Fruit fly (Drosophila melanogaster): ENCODE results near the gene Aladin.

Aladin gene

dm6 chrX:9255964-9256520 is 17.2 kb upstream of the Aladin start, which contains the start of gene ric8a (continued):
- no peak for TF ChIP-seq CG3163 (GFP tag; optimal IDR thresholded peaks at IDR 0.05)
- TF ChIP-seq ind (GFP tag; optimal IDR thresholded peaks at IDR 0.05): no peak
- TF ChIP-seq CG11398 (GFP tag; optimal IDR thresholded peaks at IDR 0.05): no peak
- TF ChIP-seq Abd-B (GFP tag; optimal IDR thresholded peaks at IDR 0.05): peak; percentile 32
- no peak for TF ChIP-seq CG12155 (GFP tag; optimal IDR thresholded peaks at IDR 0.05)
- no peak for TF ChIP-seq CG17186 (GFP tag; optimal IDR thresholded peaks at IDR 0.05)
- no peak for TF ChIP-seq CG1602 (GFP tag; optimal IDR thresholded peaks at IDR 0.05)
- TF ChIP-seq vnd (GFP tag; IDR thresholded peaks at IDR 0.05; ENCODE audit: partially characterized antibody): peak; percentile 75
- no peak for TF ChIP-seq luna (GFP tag; optimal IDR thresholded peaks at IDR 0.05)
- TF ChIP-seq CG3281 (GFP tag; optimal IDR thresholded peaks at IDR 0.05): no peak
- TF ChIP-seq Bgb (GFP tag; IDR thresholded peaks at IDR 0.05; ENCODE audit: partially characterized antibody): peak; percentile 81
- TF ChIP-seq PHDP (tag; optimal IDR thresholded peaks at IDR 0.05): no peak
- TF ChIP-seq CG4617 (GFP tag; optimal IDR thresholded peaks at IDR 0.05; ENCODE audit: borderline replicate concordance): peak; percentile 82
- TF ChIP-seq CG2712 (tag; optimal IDR thresholded peaks at IDR 0.05): no peak
- TF ChIP-seq CG15479 (GFP tag; optimal IDR thresholded peaks at IDR 0.05): no peak
- no peak for TF ChIP-seq CG10654 (GFP tag; optimal IDR thresholded peaks at IDR 0.05)
- TF ChIP-seq ranshi (GFP tag; IDR thresholded peaks at IDR 0.05): no peak
- no peak for TF ChIP-seq Stat92E (GFP tag; optimal IDR thresholded peaks at IDR 0.05)
- TF ChIP-seq CG10959 (GFP tag; IDR thresholded peaks at IDR 0.05): no peak
- TF ChIP-seq unc-4 (GFP tag; IDR thresholded peaks at IDR 0.05; ENCODE audit: partially characterized antibody): peak; percentile 76
- no peak for TF ChIP-seq Drgx (GFP tag; IDR thresholded peaks at IDR 0.05)
- peak; percentile 34 for TF ChIP-seq CG10267 (tag; optimal IDR thresholded peaks at IDR 0.05)
- TF ChIP-seq CG1603 (tag; optimal IDR thresholded peaks at IDR 0.05): no peak
- no peak for TF ChIP-seq cad (GFP tag; optimal IDR thresholded peaks at IDR 0.05)
- no peak for TF ChIP-seq wek (GFP tag; optimal IDR thresholded peaks at IDR 0.05)
- TF ChIP-seq CG8388 (GFP tag; optimal IDR thresholded peaks at IDR 0.05): no peak
- TF ChIP-seq bsh (GFP tag; optimal IDR thresholded peaks at IDR 0.05): no peak
- TF ChIP-seq dpn (GFP tag; optimal IDR thresholded peaks at IDR 0.05): no peak
- peak; percentile 23 for TF ChIP-seq CG17829 (tag; optimal IDR thresholded peaks at IDR 0.05)
- TF ChIP-seq CG6254 (GFP tag; optimal IDR thresholded peaks at IDR 0.05): no peak
- TF ChIP-seq trem (tag; optimal IDR thresholded peaks at IDR 0.05): peak; percentile 67
- peak; percentile 53 for TF ChIP-seq Dref (GFP tag; IDR thresholded peaks at IDR 0.05)
- no peak for TF ChIP-seq Eip74EF (GFP tag; optimal IDR thresholded peaks at IDR 0.05)
- no peak for TF ChIP-seq CG10366 (GFP tag; IDR thresholded peaks at IDR 0.05)
- no peak for TF ChIP-seq fd102C (GFP tag; optimal IDR thresholded peaks at IDR 0.05)
- no peak for TF ChIP-seq dimm (GFP tag; IDR thresholded peaks at IDR 0.05)
- no peak for TF ChIP-seq mirr (GFP tag; optimal IDR thresholded peaks at IDR 0.05)
- TF ChIP-seq ham (GFP tag; IDR thresholded peaks at IDR 0.05): no peak
- peak; percentile 86 for TF ChIP-seq CG6791 (GFP tag; IDR thresholded peaks at IDR 0.05; ENCODE audit: partially characterized antibody)
- no peak for TF ChIP-seq CG17802 (tag; optimal IDR thresholded peaks at IDR 0.05)
- TF ChIP-seq CG4424 (GFP tag; optimal IDR thresholded peaks at IDR 0.05): no peak
- TF ChIP-seq CG9437 (GFP tag; optimal IDR thresholded peaks at IDR 0.05): no peak
- TF ChIP-seq Adf1 (GFP tag; IDR thresholded peaks at IDR 0.05): no peak
- no peak for TF ChIP-seq Chrac-16 (GFP tag; optimal IDR thresholded peaks at IDR 0.05)
- TF ChIP-seq Oli (tag; optimal IDR thresholded peaks at IDR 0.05): no peak
- no peak for TF ChIP-seq tgo (GFP tag; IDR thresholded peaks at IDR 0.05)
- no peak for TF ChIP-seq Ets97D (GFP tag; optimal IDR thresholded peaks at IDR 0.05)
- no peak for TF ChIP-seq en (GFP tag; optimal IDR thresholded peaks at IDR 0.05)
- no peak for TF ChIP-seq CG10431 (GFP tag; optimal IDR thresholded peaks at IDR 0.05)
- no peak for TF ChIP-seq Neu2 (GFP tag; optimal IDR thresholded peaks at IDR 0.05; ENCODE audit: borderline replicate concordance)
